Fruit fly (Drosophila melanogaster): ENCODE measurements around the gene CadN.

Gene CadN

DNA sequence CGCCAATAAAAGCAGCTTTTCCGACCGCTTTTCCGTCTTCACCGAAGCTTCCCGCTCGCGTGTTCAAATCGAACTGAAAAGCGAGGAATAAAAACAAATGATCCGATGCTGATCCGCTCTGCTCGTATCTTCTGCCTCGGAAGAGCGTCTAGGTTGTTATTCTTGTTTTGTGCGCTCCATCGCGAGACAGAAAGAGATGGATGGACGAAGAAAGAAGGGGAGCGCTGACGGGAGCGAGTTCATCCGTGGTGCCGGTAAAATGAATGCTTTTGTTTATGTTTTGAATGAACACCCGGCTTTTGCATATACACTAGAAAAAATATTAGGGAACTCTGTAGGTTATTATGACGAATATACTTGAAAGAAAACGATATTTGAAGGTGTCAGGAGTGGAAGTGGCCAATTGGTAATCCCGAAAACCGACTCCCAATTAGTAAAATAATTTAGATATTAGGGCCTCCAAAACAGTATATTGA, at the start of gene CadN (continued):
- 0 out of 2 replicates have a peak, but pooled peaks have one; percentile 25 for TF ChIP-seq bbx (GFP tag; IDR thresholded peaks at IDR 0.05; ENCODE audit: partially characterized antibody)
- no peak for TF ChIP-seq run (tag; optimal IDR thresholded peaks at IDR 0.05)
- no peak for TF ChIP-seq CG18619 (GFP tag; optimal IDR thresholded peaks at IDR 0.05)
- no peak for TF ChIP-seq CG12942 (GFP tag; optimal IDR thresholded peaks at IDR 0.05)
- TF ChIP-seq toy (GFP tag; IDR thresholded peaks at IDR 0.05), result no peak
- no peak for TF ChIP-seq zen2 (GFP tag; IDR thresholded peaks at IDR 0.05; ENCODE audit: partially characterized antibody)
- TF ChIP-seq HLH3B (GFP tag; IDR thresholded peaks at IDR 0.05), result no peak
- no peak for TF ChIP-seq maf-S (GFP tag; optimal IDR thresholded peaks at IDR 0.05)
- no peak for TF ChIP-seq Dip2 (GFP tag; IDR thresholded peaks at IDR 0.05)
- TF ChIP-seq CG10366 (GFP tag; IDR thresholded peaks at IDR 0.05), result no peak
- TF ChIP-seq esg (GFP tag; conservative IDR thresholded peaks at IDR 0.05), result no peak
- TF ChIP-seq CG15011 (GFP tag; optimal IDR thresholded peaks at IDR 0.05), result no peak
- TF ChIP-seq CG8281 (tag; optimal IDR thresholded peaks at IDR 0.05), result no peak
- TF ChIP-seq CG4404 (GFP tag; IDR thresholded peaks at IDR 0.05), result no peak
- TF ChIP-seq NC2α (GFP tag; optimal IDR thresholded peaks at IDR 0.05), result no peak
- TF ChIP-seq Antp (GFP tag; optimal IDR thresholded peaks at IDR 0.05), result peak; percentile 1
- no peak for TF ChIP-seq CG16815 (GFP tag; optimal IDR thresholded peaks at IDR 0.05)
- peak; percentile 2 for TF ChIP-seq CG2678 (tag; optimal IDR thresholded peaks at IDR 0.05)
- TF ChIP-seq ttk (GFP tag; IDR thresholded peaks at IDR 0.05), result no peak
- TF ChIP-seq CG3407 (GFP tag; optimal IDR thresholded peaks at IDR 0.05), result no peak
- TF ChIP-seq CoRest (tag; optimal IDR thresholded peaks at IDR 0.05), result peak; percentile 18
- TF ChIP-seq CG15479 (GFP tag; optimal IDR thresholded peaks at IDR 0.05), result no peak
- peak; percentile 40 for TF ChIP-seq PHDP (tag; optimal IDR thresholded peaks at IDR 0.05)
- TF ChIP-seq CG16779 (GFP tag; IDR thresholded peaks at IDR 0.05), result no peak
- TF ChIP-seq CG30403 (GFP tag; optimal IDR thresholded peaks at IDR 0.05), result peak; percentile 10
- TF ChIP-seq CG13424 (tag; optimal IDR thresholded peaks at IDR 0.05), result no peak
- no peak for TF ChIP-seq CG7928 (GFP tag; optimal IDR thresholded peaks at IDR 0.05)
- no peak for TF ChIP-seq CG7372 (GFP tag; IDR thresholded peaks at IDR 0.05)
- TF ChIP-seq Gug (GFP tag; IDR thresholded peaks at IDR 0.05), result no peak
- no peak for TF ChIP-seq dati (GFP tag; IDR thresholded peaks at IDR 0.05)
- no peak for TF ChIP-seq CG10147 (GFP tag; optimal IDR thresholded peaks at IDR 0.05)
- TF ChIP-seq dmrt11E (tag; optimal IDR thresholded peaks at IDR 0.05), result peak; percentile 35
- no peak for TF ChIP-seq ap (GFP tag; IDR thresholded peaks at IDR 0.05)
- no peak for TF ChIP-seq CG14014 (GFP tag; IDR thresholded peaks at IDR 0.05)
- no peak for TF ChIP-seq onecut (GFP tag; IDR thresholded peaks at IDR 0.05)
- TF ChIP-seq gt (GFP tag; IDR thresholded peaks at IDR 0.05), result no peak
- no peak for TF ChIP-seq pum (GFP tag; optimal IDR thresholded peaks at IDR 0.05)
- no peak for TF ChIP-seq CG12744 (GFP tag; optimal IDR thresholded peaks at IDR 0.05)
- TF ChIP-seq sens (GFP tag), result peak; percentile 78
- TF ChIP-seq psq (GFP tag; optimal IDR thresholded peaks at IDR 0.05), result no peak
- peak; percentile 11 for TF ChIP-seq Dp (GFP tag; optimal IDR thresholded peaks at IDR 0.05)
- TF ChIP-seq CG11504 (tag; optimal IDR thresholded peaks at IDR 0.05), result peak; percentile 35
- TF ChIP-seq Side (GFP tag; optimal IDR thresholded peaks at IDR 0.05), result no peak
- no peak for TF ChIP-seq ase (GFP tag; IDR thresholded peaks at IDR 0.05)
- TF ChIP-seq CG5953 (GFP tag; IDR thresholded peaks at IDR 0.05), result peak; percentile 32; the same call in 1 of the 2 replicates
- no peak for TF ChIP-seq CG6654 (GFP tag; optimal IDR thresholded peaks at IDR 0.05)
- TF ChIP-seq CG9215 (GFP tag; IDR thresholded peaks at IDR 0.05), result no peak
- no peak for TF ChIP-seq CG17361 (GFP tag; IDR thresholded peaks at IDR 0.05)
- peak; percentile 59 for TF ChIP-seq CG1832 (GFP tag; optimal IDR thresholded peaks at IDR 0.05)
- TF ChIP-seq Nf-YC (tag; optimal IDR thresholded peaks at IDR 0.05), result no peak
- no peak for TF ChIP-seq Ada2b (GFP tag; IDR thresholded peaks at IDR 0.05)
- TF ChIP-seq CHES-1-like (GFP tag; optimal IDR thresholded peaks at IDR 0.05), result no peak
